Fruit fly (Drosophila melanogaster): ENCODE results near the gene RpL13A.

Gene RpL13A

dm6 chr3R:5654692-5655181 is 30.5 kb downstream of the RpL13A start, which contains the start of the genes elm and MED27 (continued):
- peak; percentile 92 for TF ChIP-seq CG14667 (GFP tag; IDR thresholded peaks at IDR 0.05)
- TF ChIP-seq Kr (GFP tag; optimal IDR thresholded peaks at IDR 0.05): no peak
- TF ChIP-seq CG12071 (GFP tag; optimal IDR thresholded peaks at IDR 0.05): peak; percentile 15
- peak; percentile 97 for TF ChIP-seq CG4404 (GFP tag; IDR thresholded peaks at IDR 0.05)
- TF ChIP-seq Aef1 (GFP tag; IDR thresholded peaks at IDR 0.05): peak; percentile 95
- TF ChIP-seq CG2678 (tag; optimal IDR thresholded peaks at IDR 0.05): peak; percentile 93
- peak; percentile 88 for TF ChIP-seq CG33557 (GFP tag; optimal IDR thresholded peaks at IDR 0.05)
- no peak for TF ChIP-seq br (optimal IDR thresholded peaks at IDR 0.05)
- TF ChIP-seq Pdp1 (GFP tag; optimal IDR thresholded peaks at IDR 0.05): peak; percentile 91 to 96
- peak; percentile 94 for TF ChIP-seq CHES-1-like (GFP tag; optimal IDR thresholded peaks at IDR 0.05)
- peak; percentile 81 for TF ChIP-seq CG4328 (GFP tag; optimal IDR thresholded peaks at IDR 0.05)
- peak; percentile 90 for TF ChIP-seq CG2889 (GFP tag; IDR thresholded peaks at IDR 0.05)
- TF ChIP-seq CG31441 (GFP tag; IDR thresholded peaks at IDR 0.05): peak; percentile 90
- TF ChIP-seq CG16863 (GFP tag; optimal IDR thresholded peaks at IDR 0.05): peak; percentile 87
- peak; percentile 86 for TF ChIP-seq Oli (tag; optimal IDR thresholded peaks at IDR 0.05)
- TF ChIP-seq CG31388 (GFP tag; optimal IDR thresholded peaks at IDR 0.05): peak; percentile 90
- peak; percentile 23 to 92 for TF ChIP-seq bsh (GFP tag; optimal IDR thresholded peaks at IDR 0.05)
- peak; percentile 98 for TF ChIP-seq CG6272 (GFP tag; IDR thresholded peaks at IDR 0.05)
- TF ChIP-seq CG12236 (GFP tag; optimal IDR thresholded peaks at IDR 0.05): peak; percentile 60
- TF ChIP-seq h (optimal IDR thresholded peaks at IDR 0.05): no peak
- peak; percentile 95 for TF ChIP-seq CG17361 (GFP tag; IDR thresholded peaks at IDR 0.05)
- TF ChIP-seq ssp (GFP tag; IDR thresholded peaks at IDR 0.05): peak; percentile 91
- peak; percentile 90 for TF ChIP-seq CG10209 (GFP tag; optimal IDR thresholded peaks at IDR 0.05)
- peak; percentile 92 for TF ChIP-seq CG18476 (GFP tag; optimal IDR thresholded peaks at IDR 0.05)
- peak; percentile 79 for TF ChIP-seq CG11695 (GFP tag; IDR thresholded peaks at IDR 0.05)
- TF ChIP-seq CG15011 (GFP tag; optimal IDR thresholded peaks at IDR 0.05): no peak
- peak; percentile 87 for TF ChIP-seq Atf6 (GFP tag; IDR thresholded peaks at IDR 0.05)
- TF ChIP-seq CG12391 (tag; optimal IDR thresholded peaks at IDR 0.05): peak; percentile 95
- peak; percentile 64 for TF ChIP-seq CG15073 (GFP tag; optimal IDR thresholded peaks at IDR 0.05)
- peak; percentile 99 for TF ChIP-seq row (GFP tag; IDR thresholded peaks at IDR 0.05)
- peak; percentile 90 for TF ChIP-seq NfI (GFP tag; optimal IDR thresholded peaks at IDR 0.05)
- peak; percentile 87 for TF ChIP-seq Rx (GFP tag; IDR thresholded peaks at IDR 0.05)
- peak; percentile 87 for TF ChIP-seq CG3838 (GFP tag; optimal IDR thresholded peaks at IDR 0.05)
- peak; percentile 77; the same call in 2 of the 3 replicates for TF ChIP-seq CG6175 (GFP tag; IDR thresholded peaks at IDR 0.05)
- no peak for TF ChIP-seq jing (GFP tag; optimal IDR thresholded peaks at IDR 0.05)
- peak; percentile 94 for TF ChIP-seq ken (GFP tag; IDR thresholded peaks at IDR 0.05)
- TF ChIP-seq pan (optimal IDR thresholded peaks at IDR 0.05): no peak
- TF ChIP-seq pan (GFP tag; optimal IDR thresholded peaks at IDR 0.05 in 1 of 2, IDR thresholded peaks at IDR 0.05 in 1 of 2): peak in 1 of 2 experiments; percentile 89
- peak; percentile 77 for TF ChIP-seq Sox100B (GFP tag; optimal IDR thresholded peaks at IDR 0.05)
- TF ChIP-seq Ssrp (tag; optimal IDR thresholded peaks at IDR 0.05): peak; percentile 94
- TF ChIP-seq CG15696 (tag; optimal IDR thresholded peaks at IDR 0.05): peak; percentile 97
- peak; percentile 92 for TF ChIP-seq CG18599 (GFP tag; optimal IDR thresholded peaks at IDR 0.05)
- peak; percentile 71 for TF ChIP-seq Ravus (GFP tag; IDR thresholded peaks at IDR 0.05)
- TF ChIP-seq zf30C (GFP tag; optimal IDR thresholded peaks at IDR 0.05): no peak
- peak; percentile 96 for TF ChIP-seq az2 (GFP tag; optimal IDR thresholded peaks at IDR 0.05)
- peak; percentile 80 for TF ChIP-seq ham (GFP tag; IDR thresholded peaks at IDR 0.05)
- TF ChIP-seq H2.0 (GFP tag; IDR thresholded peaks at IDR 0.05): peak; percentile 93
- peak; percentile 97 for TF ChIP-seq Abd-B (GFP tag; optimal IDR thresholded peaks at IDR 0.05)
- peak; percentile 94 for TF ChIP-seq HLH54F (GFP tag; optimal IDR thresholded peaks at IDR 0.05)
- TF ChIP-seq CG16815 (GFP tag; optimal IDR thresholded peaks at IDR 0.05): peak; percentile 94
- TF ChIP-seq CG8478 (optimal IDR thresholded peaks at IDR 0.05): no peak
- peak; percentile 85 for TF ChIP-seq HmgD (GFP tag; optimal IDR thresholded peaks at IDR 0.05)

All from whole organism, embryonic.